Worm (Caenorhabditis elegans) whole organism, mixed stage, embryonic: ENCODE results near the gene nrsn-1.
A peak's percentile ranks its signal among the peaks of the same experiment; 100 is the strongest.

Experiments
- M03D4.4 ChIP-seq: sonication (generic microtip); optimal IDR thresholded peaks from 2 replicates; lab custom pipeline; 2017; ENCODE audit warnings: mild to moderate bottlenecking, missing genetic modification characterization, missing compliant biosample characterization
- bed-3 ChIP-seq: fragments of 200-800 bp; sonication (Bioruptor generic); optimal IDR thresholded peaks from 3 replicates; lab custom pipeline; 2018; ENCODE audit warnings: mild to moderate bottlenecking, missing genetic modification characterization, moderate library complexity, missing compliant biosample characterization
- ceh-39 ChIP-seq: fragments of 150-350 bp; optimal IDR thresholded peaks from 2 replicates; lab custom pipeline; 2014; ENCODE audit warnings: missing biosample characterization, missing genetic modification characterization
- ceh-43 ChIP-seq: fragments of 200-800 bp; sonication (Bioruptor generic); optimal IDR thresholded peaks from 2 replicates; lab custom pipeline; 2018; ENCODE audit warnings: mild to moderate bottlenecking, missing genetic modification characterization, moderate library complexity, missing compliant biosample characterization
- ceh-83 ChIP-seq: fragments of 200-800 bp; sonication (Bioruptor generic); optimal IDR thresholded peaks from 2 replicates; lab custom pipeline; 2018; ENCODE audit warnings: mild to moderate bottlenecking, missing genetic modification characterization, missing compliant biosample characterization
- ces-1 ChIP-seq: fragments of 150-350 bp; optimal IDR thresholded peaks from 2 replicates; lab custom pipeline; 2014; ENCODE audit warnings: missing biosample characterization, missing genetic modification reagents, missing genetic modification characterization
- cnd-1 ChIP-seq: fragments of 200-800 bp; sonication (Bioruptor generic); optimal IDR thresholded peaks from 2 replicates; lab custom pipeline; 2018; ENCODE audit warnings: mild to moderate bottlenecking, missing genetic modification characterization, missing compliant biosample characterization
- drap-1 ChIP-seq: fragments of 200-800 bp; sonication (Bioruptor generic); optimal IDR thresholded peaks from 3 replicates; lab custom pipeline; 2018; ENCODE audit warnings: mild to moderate bottlenecking, missing genetic modification characterization, missing compliant biosample characterization
- elt-1 ChIP-seq: sonication (generic microtip); optimal IDR thresholded peaks from 2 replicates; lab custom pipeline; 2017; ENCODE audit warnings: missing genetic modification characterization, mild to moderate bottlenecking, missing compliant biosample characterization, antibody characterized with exemption, moderate library complexity, borderline replicate concordance; ENCODE audit not compliant: insufficient read depth
- elt-3 ChIP-seq: fragments of 150-350 bp; optimal IDR thresholded peaks from 2 replicates; lab custom pipeline; 2014; ENCODE audit warnings: missing biosample characterization, missing genetic modification characterization
- flh-1 ChIP-seq: fragments of 200-800 bp; sonication (Bioruptor generic); optimal IDR thresholded peaks from 2 replicates; lab custom pipeline; 2018; ENCODE audit warnings: mild to moderate bottlenecking, missing genetic modification characterization, moderate library complexity, missing compliant biosample characterization
- ham-2 ChIP-seq: fragments of 200-800 bp; sonication (Bioruptor generic); optimal IDR thresholded peaks from 2 replicates; lab custom pipeline; 2018; ENCODE audit warnings: mild to moderate bottlenecking, missing genetic modification characterization, missing compliant biosample characterization
- lin-13 ChIP-seq: fragments of 150-350 bp; optimal IDR thresholded peaks from 2 replicates; lab custom pipeline; 2014; ENCODE audit warnings: missing biosample characterization, missing genetic modification characterization
- lin-32 ChIP-seq: fragments of 200-800 bp; sonication (Bioruptor generic); optimal IDR thresholded peaks from 2 replicates; lab custom pipeline; 2018; ENCODE audit warnings: mild to moderate bottlenecking, missing genetic modification characterization, missing compliant biosample characterization
- lsy-2 ChIP-seq: fragments of 150-350 bp; optimal IDR thresholded peaks from 2 replicates; lab custom pipeline; 2014; ENCODE audit warnings: missing biosample characterization, missing genetic modification characterization
- mab-5 ChIP-seq: fragments of 150-350 bp; optimal IDR thresholded peaks from 2 replicates; lab custom pipeline; 2014; ENCODE audit warnings: missing biosample characterization, missing genetic modification characterization
- mep-1 ChIP-seq: fragments of 150-350 bp; optimal IDR thresholded peaks from 2 replicates; lab custom pipeline; 2017; ENCODE audit warnings: missing biosample characterization, missing genetic modification reagents, missing genetic modification characterization, inconsistent platforms
- mls-2 ChIP-seq: sonication (generic microtip); optimal IDR thresholded peaks from 2 replicates; lab custom pipeline; 2016; ENCODE audit warnings: mild to moderate bottlenecking, missing genetic modification characterization, moderate library complexity, missing compliant biosample characterization
- nhr-12 ChIP-seq: fragments of 150-350 bp; optimal IDR thresholded peaks from 2 replicates; lab custom pipeline; 2014; ENCODE audit warnings: missing biosample characterization, missing genetic modification characterization
- nhr-2 ChIP-seq: fragments of 150-350 bp; optimal IDR thresholded peaks from 2 replicates; lab custom pipeline; 2014; ENCODE audit warnings: missing biosample characterization, missing genetic modification characterization
- nhr-237 ChIP-seq: fragments of 150-350 bp; optimal IDR thresholded peaks from 2 replicates; lab custom pipeline; 2014; ENCODE audit warnings: missing biosample characterization, missing genetic modification characterization
- nhr-28 ChIP-seq: fragments of 150-350 bp; optimal IDR thresholded peaks from 2 replicates; lab custom pipeline; 2014; ENCODE audit warnings: missing biosample characterization, missing genetic modification characterization
- nhr-76 ChIP-seq: sonication (generic microtip); optimal IDR thresholded peaks from 2 replicates; lab custom pipeline; 2017; ENCODE audit warnings: missing biosample characterization, missing genetic modification characterization
- sem-2 ChIP-seq: fragments of 200-800 bp; sonication (Bioruptor generic); optimal IDR thresholded peaks from 2 replicates; lab custom pipeline; 2018; ENCODE audit warnings: mild to moderate bottlenecking, missing genetic modification characterization, missing compliant biosample characterization
- snpc-4 ChIP-seq: fragments of 150-350 bp; optimal IDR thresholded peaks from 2 replicates; lab custom pipeline; 2014; ENCODE audit warnings: missing biosample characterization, missing genetic modification characterization
- tbx-8 ChIP-seq: fragments of 200-800 bp; sonication (Bioruptor generic); optimal IDR thresholded peaks from 2 replicates; lab custom pipeline; 2018; ENCODE audit warnings: mild to moderate bottlenecking, missing genetic modification characterization, moderate library complexity, missing compliant biosample characterization
- unc-120 ChIP-seq: sonication (generic microtip); optimal IDR thresholded peaks from 2 replicates; lab custom pipeline; 2017; ENCODE audit warnings: missing genetic modification characterization, missing compliant biosample characterization; ENCODE audit not compliant: poor library complexity, severe bottlenecking
- unc-39 ChIP-seq: fragments of 150-350 bp; optimal IDR thresholded peaks from 2 replicates; lab custom pipeline; 2014; ENCODE audit warnings: missing biosample characterization, missing genetic modification characterization
- zip-8 ChIP-seq: fragments of 150-350 bp; optimal IDR thresholded peaks from 2 replicates; lab custom pipeline; 2014; ENCODE audit warnings: missing biosample characterization, missing genetic modification characterization
- ztf-11 ChIP-seq: fragments of 150-350 bp; optimal IDR thresholded peaks from 2 replicates; lab custom pipeline; 2014; ENCODE audit warnings: missing biosample characterization, missing genetic modification characterization

The nrsn-1 gene

DNA sequence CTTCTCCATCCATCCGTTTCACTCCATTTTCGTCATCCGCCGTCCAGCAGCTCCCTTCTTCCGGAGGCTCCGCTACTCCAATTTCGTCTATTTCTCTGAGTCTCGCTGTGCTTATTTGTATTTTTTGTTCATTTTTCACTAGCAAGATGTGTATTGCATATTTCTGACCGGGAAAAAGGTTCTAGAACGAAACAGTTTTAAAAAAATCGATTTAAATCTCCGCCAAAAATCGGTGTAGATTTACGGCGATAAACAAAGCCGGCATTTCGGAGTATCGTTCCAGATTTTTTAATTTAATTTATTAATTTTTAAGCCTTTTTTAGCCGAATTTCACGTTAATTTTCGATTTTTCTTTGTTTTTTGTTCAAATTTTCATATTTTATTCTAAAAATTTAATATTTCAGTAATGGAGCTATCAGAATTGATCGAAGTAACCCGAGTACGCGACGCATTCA, 27.4 kb upstream of the nrsn-1 start, which contains the start of gene mtm-9:
TSS of gene mtm-9 (plus strand) at position 405 of the 455 bp plus-strand sequence.
- no peak for TF ChIP-seq ztf-11 (tag; lab: Kevin White, UChicago)
- no peak for TF ChIP-seq elt-3 (tag; lab: Kevin White, UChicago)
- peak; percentile 46 for TF ChIP-seq ceh-39 (tag; lab: Kevin White, UChicago)
- peak; percentile 8 for TF ChIP-seq mep-1 (tag; lab: Kevin White, UChicago)
- peak; percentile 3 for TF ChIP-seq lsy-2
- TF ChIP-seq snpc-4 (tag; lab: Kevin White, UChicago), result no peak
- no peak for TF ChIP-seq flh-1 (GFP tag; lab: Kevin White, UChicago)
- TF ChIP-seq tbx-8 (GFP tag; lab: Kevin White, UChicago), result no peak
- TF ChIP-seq ces-1, result peak; percentile 81

DNA sequence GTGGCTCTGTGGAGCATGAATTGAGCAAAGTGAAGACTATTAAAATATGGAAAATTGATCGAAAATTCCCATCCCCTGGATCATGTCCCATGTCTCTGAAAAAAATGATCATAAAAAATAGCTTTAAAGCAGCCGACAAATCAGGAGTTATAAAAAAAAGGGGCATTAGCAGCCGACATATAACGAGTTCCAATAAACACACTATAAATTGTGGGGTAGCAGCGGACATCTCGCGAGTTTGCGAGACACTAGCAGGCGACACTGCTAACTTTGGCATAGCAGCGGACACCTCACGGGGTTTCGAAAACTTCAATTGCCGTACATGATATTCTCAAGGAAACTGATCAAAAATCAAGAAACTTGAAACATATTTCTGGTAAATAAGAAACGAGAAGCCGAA, 23.5 kb upstream of the nrsn-1 start, which contains the start of gene hpo-36:
TSS of gene hpo-36 (minus strand) at position 101 of the 400 bp plus-strand sequence.
- no peak for TF ChIP-seq mls-2 (tag; lab: Kevin White, UChicago)
- no peak for TF ChIP-seq lin-13
- TF ChIP-seq zip-8 (tag; lab: Kevin White, UChicago), result no peak
- TF ChIP-seq sem-2 (GFP tag; lab: Kevin White, UChicago), result no peak

DNA sequence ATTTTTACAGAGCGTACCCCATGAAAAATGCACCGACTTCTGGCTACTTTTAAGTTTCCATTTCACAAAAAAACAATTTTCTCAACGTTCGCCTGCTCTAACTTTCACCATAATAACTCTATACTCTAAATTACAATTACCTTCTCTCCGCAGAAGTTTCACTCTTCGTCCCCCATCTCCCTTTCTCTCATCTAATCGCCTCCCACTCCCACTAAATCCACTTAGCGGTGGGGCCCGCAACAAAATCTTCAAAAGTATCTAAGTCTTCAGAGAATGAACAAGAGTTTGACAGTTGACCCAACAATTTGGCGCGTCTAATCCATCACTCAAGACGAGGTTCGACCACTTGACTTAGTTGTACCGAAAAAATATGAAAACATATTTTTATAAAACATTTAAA, 22.6 kb upstream of the nrsn-1 start:
- TF ChIP-seq nhr-12 (tag; lab: Kevin White, UChicago) (no peak), ces-1 (peak; percentile 57)

ce11 chrV:3724772-3725171, 9.0 kb upstream of the nrsn-1 start, which contains the start of gene str-30:
TSS of gene str-30 (plus strand) at chrV:3725072.
- TF ChIP-seq nhr-12 (tag; lab: Kevin White, UChicago) (no peak), lin-13 (no peak), bed-3 (no peak), flh-1 (GFP tag; lab: Kevin White, UChicago) (no peak), drap-1 (GFP tag; lab: Kevin White, UChicago) (no peak), nhr-2 (tag; lab: Kevin White, UChicago) (no peak), elt-3 (tag; lab: Kevin White, UChicago) (no peak), lin-32 (GFP tag; lab: Kevin White, UChicago) (no peak), ham-2 (GFP tag; lab: Kevin White, UChicago) (no peak)

DNA sequence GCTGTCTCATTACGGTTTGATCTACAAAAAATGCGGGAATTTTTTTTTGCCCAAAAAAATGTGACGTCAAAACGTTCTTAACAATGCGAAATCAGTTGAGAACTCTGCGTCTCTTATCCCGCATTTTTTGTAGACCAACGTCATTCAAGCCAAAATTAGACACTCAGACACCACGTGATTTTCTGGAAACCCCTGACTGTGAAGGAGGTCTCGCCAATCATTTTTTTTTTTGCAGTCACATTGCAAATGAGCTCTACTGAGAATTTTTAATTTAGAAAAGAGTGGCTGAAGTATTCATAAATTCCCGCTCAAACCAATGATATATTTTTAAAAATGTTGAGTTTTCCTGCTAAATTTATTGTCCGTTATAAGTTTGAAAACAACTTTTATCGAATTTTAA, 2.7 kb upstream of the nrsn-1 start:
- no peak for TF ChIP-seq ceh-43 (GFP tag; lab: Kevin White, UChicago)
- TF ChIP-seq nhr-76 (tag; lab: Kevin White, UChicago), result no peak
- no peak for TF ChIP-seq nhr-2 (tag; lab: Kevin White, UChicago)
- no peak for TF ChIP-seq tbx-8 (GFP tag; lab: Kevin White, UChicago)
- no peak for TF ChIP-seq drap-1 (GFP tag; lab: Kevin White, UChicago)
- TF ChIP-seq mab-5 (tag; lab: Kevin White, UChicago), result no peak
- TF ChIP-seq sem-2 (GFP tag; lab: Kevin White, UChicago), result no peak
- TF ChIP-seq snpc-4 (tag; lab: Kevin White, UChicago), result no peak
- TF ChIP-seq M03D4.4 (tag; lab: Kevin White, UChicago), result no peak
- TF ChIP-seq nhr-237 (tag; lab: Kevin White, UChicago), result no peak
- TF ChIP-seq elt-1 (tag; lab: Kevin White, UChicago), result no peak
- no peak for TF ChIP-seq ztf-11 (tag; lab: Kevin White, UChicago)
- no peak for TF ChIP-seq unc-120 (tag; lab: Kevin White, UChicago)
- TF ChIP-seq unc-39, result no peak
- no peak for TF ChIP-seq elt-3 (tag; lab: Kevin White, UChicago)
- TF ChIP-seq lin-32 (GFP tag; lab: Kevin White, UChicago), result no peak
- no peak for TF ChIP-seq lin-13
- TF ChIP-seq nhr-28 (tag; lab: Kevin White, UChicago), result no peak
- no peak for TF ChIP-seq ceh-83 (GFP tag; lab: Kevin White, UChicago)
- no peak for TF ChIP-seq cnd-1 (tag; lab: Kevin White, UChicago)
